Comparison of ENCODE assay signal across 1 fruit fly cellular context in the genomic region with DNA sequence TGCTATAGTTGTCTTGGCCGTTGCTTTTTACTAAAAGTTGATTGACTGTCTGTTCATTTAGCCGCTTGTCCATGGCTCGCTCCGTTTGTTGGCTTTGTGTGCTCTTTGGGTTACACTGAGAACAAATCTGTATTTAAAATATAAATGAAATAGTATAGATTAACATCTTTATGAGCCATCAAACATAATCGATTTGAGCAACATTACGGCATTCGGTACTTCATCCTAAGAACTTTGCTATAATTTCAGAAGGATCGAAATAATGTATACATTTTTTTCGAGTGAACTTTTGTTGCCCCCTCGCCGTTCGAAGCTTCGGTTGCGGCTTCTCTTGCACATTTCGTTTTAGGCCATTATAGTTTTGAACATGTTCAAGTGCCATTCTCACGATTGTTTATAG.
A peak's percentile ranks its signal among the peaks of the same experiment; 100 is the strongest.
TF ChIP-seq lines count a peak whose summit lies in the region.

No protein-coding gene starts in this region.

TF ChIP-seq in whole organism, embryonic, 481 proteins besides CTCF, POLR2A, EP300 and RAD21 (continued from another document):
- TF ChIP-seq CG8924 (tag; optimal IDR thresholded peaks at IDR 0.05; lab: Kevin White, UChicago) (peak; percentile 73), lab (GFP tag; optimal IDR thresholded peaks at IDR 0.05; lab: Kevin White, UChicago) (peak; percentile 65), gcm (GFP tag; optimal IDR thresholded peaks at IDR 0.05; lab: Kevin White, UChicago) (peak; percentile 73), lmd (GFP tag; IDR thresholded peaks at IDR 0.05; lab: Robert Waterston, UW) (peak; percentile 68), CG7357 (GFP tag; IDR thresholded peaks at IDR 0.05; lab: Robert Waterston, UW) (0 out of 3 replicates have a peak, but pooled peaks have one; percentile 38), pros (GFP tag; optimal IDR thresholded peaks at IDR 0.05; lab: Kevin White, UChicago) (no peak), wdn (GFP tag; IDR thresholded peaks at IDR 0.05; lab: Robert Waterston, UW) (0 out of 2 replicates have a peak, but pooled peaks have one; percentile 22), sens (GFP tag; lab: Kevin White, UChicago) (peak; percentile 94), slou (GFP tag; optimal IDR thresholded peaks at IDR 0.05; lab: Kevin White, UChicago) (no peak), D (optimal IDR thresholded peaks at IDR 0.05; lab: Kevin White, UChicago) (no peak), D (GFP tag; optimal IDR thresholded peaks at IDR 0.05; lab: Kevin White, UChicago) (peak; percentile 73), Atf-2 (GFP tag; optimal IDR thresholded peaks at IDR 0.05; lab: Kevin White, UChicago) (no peak), Rfx (GFP tag; IDR thresholded peaks at IDR 0.05; lab: Robert Waterston, UW) (peak; percentile 25; the same call in 1 of the 2 replicates), trem (tag; optimal IDR thresholded peaks at IDR 0.05; lab: Kevin White, UChicago) (peak; percentile 63), Med (GFP tag; lab: Kevin White, UChicago) (peak; percentile 88), CG17385 (GFP tag; optimal IDR thresholded peaks at IDR 0.05; lab: Kevin White, UChicago) (peak; percentile 71), Gug (GFP tag; IDR thresholded peaks at IDR 0.05; lab: Robert Waterston, UW) (no peak; the same call in 3 of the 4 replicates), stwl (tag; optimal IDR thresholded peaks at IDR 0.05; lab: Kevin White, UChicago) (peak; percentile 4), Mad (GFP tag; optimal IDR thresholded peaks at IDR 0.05; lab: Kevin White, UChicago) (peak; percentile 27), CG17612 (GFP tag; IDR thresholded peaks at IDR 0.05; lab: Robert Waterston, UW) (0 out of 2 replicates have a peak, but pooled peaks have one; percentile 10), CG33557 (GFP tag; optimal IDR thresholded peaks at IDR 0.05; lab: Kevin White, UChicago) (peak; percentile 14), dpn (GFP tag; optimal IDR thresholded peaks at IDR 0.05; lab: Kevin White, UChicago) (peak; percentile 14 to 61), Ets65A (GFP tag; lab: Kevin White, UChicago) (peak; percentile 81), CG15696 (tag; optimal IDR thresholded peaks at IDR 0.05; lab: Kevin White, UChicago) (no peak), fru (optimal IDR thresholded peaks at IDR 0.05; lab: Kevin White, UChicago) (no peak), CG11723 (GFP tag; optimal IDR thresholded peaks at IDR 0.05; lab: Kevin White, UChicago) (peak; percentile 49), CG13624 (GFP tag; optimal IDR thresholded peaks at IDR 0.05; lab: Kevin White, UChicago) (no peak), CG16779 (GFP tag; IDR thresholded peaks at IDR 0.05; lab: Robert Waterston, UW) (no peak), CG10654 (GFP tag; optimal IDR thresholded peaks at IDR 0.05; lab: Kevin White, UChicago) (peak; percentile 43), odd (GFP tag; optimal IDR thresholded peaks at IDR 0.05; lab: Kevin White, UChicago) (peak; percentile 67), CG9876 (GFP tag; optimal IDR thresholded peaks at IDR 0.05; lab: Kevin White, UChicago) (no peak), CG8944 (GFP tag; optimal IDR thresholded peaks at IDR 0.05; lab: Kevin White, UChicago) (no peak), CG1529 (GFP tag; optimal IDR thresholded peaks at IDR 0.05; lab: Kevin White, UChicago) (peak; percentile 63), bsh (GFP tag; optimal IDR thresholded peaks at IDR 0.05; lab: Kevin White, UChicago) (peak; percentile 71 to 88), chn (GFP tag; optimal IDR thresholded peaks at IDR 0.05; lab: Kevin White, UChicago) (peak; percentile 20)
TF ChIP-seq in whole organism, embryonic: peak in this region for 259.
